Worm (Caenorhabditis elegans) whole organism, L4 larva: ENCODE data around the gene Y49E10.16.
A peak's percentile ranks its signal among the peaks of the same experiment; 100 is the strongest.

Source experiments
- F26F4.8 ChIP-seq: fragments of 200-800 bp; sonication (Bioruptor generic); conservative IDR thresholded peaks from 2 replicates; pipeline ENCODE4 v1.3.6; 2022; ENCODE audit warnings: missing genetic modification characterization, missing compliant biosample characterization
- F44E2.7 ChIP-seq: fragments of 200-800 bp; sonication (Bioruptor generic); IDR thresholded peaks from 2 replicates; pipeline ENCODE4 v2.1.2; 2022; ENCODE audit warnings: missing genetic modification characterization, missing compliant biosample characterization
- F49E8.2 ChIP-seq: sonication (generic microtip); optimal IDR thresholded peaks from 2 replicates; lab custom pipeline; 2016; ENCODE audit warnings: missing compliant biosample characterization, mild to moderate bottlenecking, missing genetic modification characterization, borderline replicate concordance
- T26A8.4 ChIP-seq: fragments of 200-800 bp; sonication (Bioruptor generic); IDR thresholded peaks from 2 replicates; pipeline ENCODE4 v1.3.6; 2022; ENCODE audit warnings: missing genetic modification characterization, missing compliant biosample characterization
- Y105C5A.15 ChIP-seq: fragments of 200-800 bp; sonication (Bioruptor generic); IDR thresholded peaks from 2 replicates; pipeline ENCODE4 v1.3.6; 2022; ENCODE audit warnings: missing genetic modification characterization, missing compliant biosample characterization
- Y5F2A.4 ChIP-seq: fragments of 200-800 bp; sonication (Bioruptor generic); optimal IDR thresholded peaks from 2 replicates; lab custom pipeline; 2018; ENCODE audit warnings: mild to moderate bottlenecking, missing genetic modification characterization, missing compliant biosample characterization
- ZK546.5 ChIP-seq, 2 experiments: sonication (generic microtip); optimal IDR thresholded peaks; 2 replicates each; lab custom pipeline; 2017; ENCODE audit warnings: missing biosample characterization in 2 of 2, missing genetic modification characterization in 2 of 2
- aha-1 ChIP-seq: fragments of 150-350 bp; peaks from one replicate; lab custom pipeline; 2014; ENCODE audit warnings: missing biosample characterization, missing genetic modification characterization
- arid-1 ChIP-seq: fragments of 200-800 bp; sonication (Bioruptor generic); conservative IDR thresholded peaks from 2 replicates; pipeline ENCODE4 v1.3.6; 2022; ENCODE audit warnings: missing genetic modification reagents, missing genetic modification characterization, missing compliant biosample characterization
- ceh-28 ChIP-seq: fragments of 150-350 bp; optimal IDR thresholded peaks from 2 replicates; lab custom pipeline; 2014; ENCODE audit warnings: missing biosample characterization, missing genetic modification reagents, missing genetic modification characterization
- daf-16 ChIP-seq, 3 experiments: sonication (generic microtip); optimal IDR thresholded peaks; 2 replicates each; lab custom pipeline; 2016 to 2017; ENCODE audit warnings: missing genetic modification characterization in 3 of 3, missing genetic modification reagents in 3 of 3, mild to moderate bottlenecking in 2 of 3, missing compliant biosample characterization in 2 of 3, missing biosample characterization in 1 of 3, moderate library complexity in 1 of 3
- dmd-9 ChIP-seq: fragments of 200-800 bp; sonication (Bioruptor generic); IDR thresholded peaks from 2 replicates; pipeline ENCODE4 v1.3.6; 2022; ENCODE audit warnings: missing genetic modification reagents, missing genetic modification characterization, missing compliant biosample characterization
- duxl-1 ChIP-seq: sonication (generic microtip); optimal IDR thresholded peaks from 2 replicates; lab custom pipeline; 2016; ENCODE audit warnings: mild to moderate bottlenecking, missing genetic modification characterization, moderate library complexity, missing compliant biosample characterization; ENCODE audit not compliant: poor library complexity
- egl-27 ChIP-seq: sonication (generic microtip); optimal IDR thresholded peaks from 3 replicates; lab custom pipeline; 2017; ENCODE audit warnings: missing biosample characterization, missing genetic modification reagents, missing genetic modification characterization
- fkh-10 ChIP-seq: fragments of 150-350 bp; optimal IDR thresholded peaks from 2 replicates; lab custom pipeline; 2014; ENCODE audit warnings: missing biosample characterization, missing genetic modification reagents, missing genetic modification characterization
- lim-7 ChIP-seq: fragments of 200-800 bp; sonication (Bioruptor generic); IDR thresholded peaks from 2 replicates; pipeline ENCODE4 v1.3.6; 2022; ENCODE audit warnings: missing genetic modification characterization, missing compliant biosample characterization
- lin-13 ChIP-seq: fragments of 150-350 bp; optimal IDR thresholded peaks from 2 replicates; lab custom pipeline; 2014; ENCODE audit warnings: missing biosample characterization, missing genetic modification reagents, missing genetic modification characterization
- lin-15B ChIP-seq: fragments of 150-350 bp; sonication (generic microtip); optimal IDR thresholded peaks from 3 replicates; lab custom pipeline; 2014; ENCODE audit warnings: missing biosample characterization, missing genetic modification characterization
- lir-3 ChIP-seq: sonication (generic microtip); optimal IDR thresholded peaks from 2 replicates; lab custom pipeline; 2016; ENCODE audit warnings: mild to moderate bottlenecking, missing genetic modification characterization, missing compliant biosample characterization
- madf-5 ChIP-seq, 2 experiments: fragments of 200-800 bp; sonication (Bioruptor generic); IDR thresholded peaks; 2 replicates each; pipeline ENCODE4 v1.3.6; 2022; ENCODE audit warnings: missing compliant biosample characterization in 2 of 2, missing genetic modification characterization in 2 of 2
- mep-1 ChIP-seq: fragments of 150-350 bp; sonication (generic microtip); optimal IDR thresholded peaks from 3 replicates; lab custom pipeline; 2014; ENCODE audit warnings: missing biosample characterization, missing genetic modification characterization
- mxl-2 ChIP-seq: fragments of 200-800 bp; sonication (Bioruptor generic); conservative IDR thresholded peaks from 2 replicates; pipeline ENCODE4 v1.3.6; 2022; ENCODE audit warnings: missing genetic modification reagents, missing genetic modification characterization, missing compliant biosample characterization
- nhr-10 ChIP-seq: fragments of 150-350 bp; optimal IDR thresholded peaks from 2 replicates; lab custom pipeline; 2014; ENCODE audit warnings: missing biosample characterization, missing genetic modification characterization
- nhr-102 ChIP-seq: sonication (generic microtip); optimal IDR thresholded peaks from 2 replicates; lab custom pipeline; 2016; ENCODE audit warnings: mild to moderate bottlenecking, missing genetic modification characterization, moderate library complexity, missing compliant biosample characterization
- nhr-42 ChIP-seq: fragments of 200-800 bp; sonication (Bioruptor generic); IDR thresholded peaks from 2 replicates; pipeline ENCODE4 v1.3.6; 2022; ENCODE audit warnings: missing genetic modification characterization, missing compliant biosample characterization
- pha-4 ChIP-seq, 2 experiments: fragments of 150-350 bp in 1 of 2; fragments of 200-800 bp in 1 of 2; sonication (Bioruptor generic) in 1 of 2; IDR thresholded peaks in 1 of 2; optimal IDR thresholded peaks in 1 of 2; 2 replicates each; pipeline versions ENCODE4 v1.3.6 to Lab custom; 2014 to 2022; ENCODE audit warnings: missing genetic modification characterization in 2 of 2, missing genetic modification reagents in 2 of 2, missing biosample characterization in 1 of 2, missing compliant biosample characterization in 1 of 2
- php-3 ChIP-seq: fragments of 200-800 bp; sonication (Bioruptor generic); IDR thresholded peaks from 2 replicates; pipeline ENCODE4 v1.3.6; 2022; ENCODE audit warnings: missing genetic modification reagents, missing genetic modification characterization, missing compliant biosample characterization
- sdz-12 ChIP-seq: fragments of 200-800 bp; sonication (Bioruptor generic); optimal IDR thresholded peaks from 2 replicates; lab custom pipeline; 2018; ENCODE audit warnings: mild to moderate bottlenecking, missing genetic modification characterization, missing compliant biosample characterization
- spr-3 ChIP-seq: fragments of 200-800 bp; sonication (Bioruptor generic); optimal IDR thresholded peaks from 2 replicates; lab custom pipeline; 2018; ENCODE audit warnings: mild to moderate bottlenecking, missing genetic modification characterization, missing compliant biosample characterization
- tag-97 ChIP-seq: fragments of 200-800 bp; sonication (Bioruptor generic); IDR thresholded peaks from 2 replicates; pipeline ENCODE4 v1.3.6; 2022; ENCODE audit warnings: missing genetic modification characterization, missing compliant biosample characterization
- unc-62 ChIP-seq, 3 experiments: fragments of 150-350 bp in 1 of 3; sonication (generic microtip); optimal IDR thresholded peaks in 2 of 3; peaks in 1 of 3; 1 replicate in 1 of 3; 2 replicates in 2 of 3; lab custom pipeline; 2014 to 2017; ENCODE audit warnings: missing biosample characterization in 3 of 3, missing genetic modification characterization in 3 of 3, missing genetic modification reagents in 3 of 3, missing genotype in 1 of 3
- vab-7 ChIP-seq: fragments of 200-800 bp; sonication (Bioruptor generic); IDR thresholded peaks from 2 replicates; pipeline ENCODE4 v1.3.6; 2022; ENCODE audit warnings: missing genetic modification reagents, missing genetic modification characterization, missing compliant biosample characterization
- zfp-3 ChIP-seq: fragments of 200-800 bp; sonication (Bioruptor generic); conservative IDR thresholded peaks from 2 replicates; pipeline ENCODE4 v1.3.6; 2022; ENCODE audit warnings: missing genetic modification reagents, missing genetic modification characterization, missing compliant biosample characterization
- zip-2 ChIP-seq: fragments of 150-350 bp; optimal IDR thresholded peaks from 2 replicates; lab custom pipeline; 2014; ENCODE audit warnings: missing biosample characterization, missing genetic modification characterization

Y49E10.16 gene

DNA sequence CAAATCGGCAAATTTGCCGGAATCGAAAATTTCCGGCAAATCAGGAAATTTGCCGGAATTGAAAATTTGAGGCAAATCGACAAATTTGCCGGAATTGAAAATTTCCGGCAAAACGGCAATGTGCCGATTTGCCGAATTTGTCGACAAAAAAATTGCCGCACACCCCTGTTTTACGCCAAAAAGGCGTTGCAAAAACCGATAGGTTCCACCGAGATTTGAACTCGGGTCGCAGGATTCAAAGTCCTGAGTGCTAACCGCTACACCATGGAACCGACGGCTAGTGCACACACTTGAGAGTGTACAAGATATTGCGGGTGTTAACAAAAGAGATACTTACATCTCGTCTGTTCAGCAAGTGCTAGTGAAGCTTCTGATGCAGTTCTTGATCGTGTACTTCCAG is 30.6 kb upstream of the Y49E10.16 start (continued):
- TF ChIP-seq unc-62 (GFP tag; optimal IDR thresholded peaks at IDR 0.05 in 1 of 2; lab: Kevin White, UChicago) (peak in 1 of 2 experiments; percentile 62), unc-62 (tag; optimal IDR thresholded peaks at IDR 0.05; lab: Kevin White, UChicago) (no peak), zfp-3 (no peak), nhr-10 (tag; lab: Kevin White, UChicago) (no peak), mep-1 (no peak), Y105C5A.15 (no peak), fkh-10 (no peak), F49E8.2 (tag; lab: Kevin White, UChicago) (no peak), spr-3 (GFP tag; lab: Kevin White, UChicago) (peak; percentile 15)

DNA sequence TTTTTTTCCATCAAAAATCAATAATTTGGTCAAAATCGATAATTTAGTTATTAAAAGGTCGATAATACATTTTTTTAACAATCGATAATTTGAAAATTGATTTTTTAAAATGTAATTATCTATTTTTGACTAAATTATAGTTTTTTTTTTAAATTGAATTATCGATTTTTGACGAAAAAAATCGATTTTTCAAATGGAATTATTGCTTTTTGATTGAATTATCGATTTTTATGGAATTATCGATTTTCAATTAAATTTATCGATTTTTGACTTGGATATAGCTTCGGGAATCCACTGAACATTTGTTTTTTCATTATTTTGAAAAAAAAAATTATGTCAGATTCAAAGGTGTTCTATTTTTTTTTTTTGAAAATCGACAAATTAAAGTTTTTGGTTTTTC is 20.0 kb upstream of the Y49E10.16 start:
- TF ChIP-seq nhr-42 (GFP tag; lab: Robert Waterston, UW) = no peak
- peak; percentile 88 for TF ChIP-seq ceh-28 (tag; lab: Kevin White, UChicago)
- TF ChIP-seq arid-1 (GFP tag; lab: Robert Waterston, UW) = no peak
- no peak for TF ChIP-seq spr-3 (GFP tag; lab: Kevin White, UChicago)

DNA sequence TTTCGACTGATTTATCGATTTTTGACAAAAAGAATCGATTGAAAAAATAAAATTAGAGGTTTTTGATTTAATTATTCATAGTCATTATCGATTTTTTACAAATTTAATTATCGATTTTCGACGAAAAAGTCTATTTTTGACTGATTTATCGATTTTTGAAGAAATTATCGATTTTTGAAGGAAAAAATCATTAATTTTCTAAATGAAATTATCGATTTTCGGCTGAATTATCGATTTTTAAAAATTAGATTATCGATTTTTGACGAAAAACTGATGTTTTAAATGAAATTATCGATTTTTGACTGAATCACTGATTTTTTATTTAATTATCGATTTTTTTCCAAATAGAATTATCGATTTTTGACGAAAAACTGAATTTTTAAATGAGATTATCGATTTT is 19.2 kb upstream of the Y49E10.16 start:
- TF ChIP-seq ceh-28 (tag; lab: Kevin White, UChicago) (peak; percentile 91), php-3 (GFP tag; lab: Robert Waterston, UW) (no peak), zip-2 (no peak)
- TF ChIP-seq, all 104 proteins: peak for 1

DNA sequence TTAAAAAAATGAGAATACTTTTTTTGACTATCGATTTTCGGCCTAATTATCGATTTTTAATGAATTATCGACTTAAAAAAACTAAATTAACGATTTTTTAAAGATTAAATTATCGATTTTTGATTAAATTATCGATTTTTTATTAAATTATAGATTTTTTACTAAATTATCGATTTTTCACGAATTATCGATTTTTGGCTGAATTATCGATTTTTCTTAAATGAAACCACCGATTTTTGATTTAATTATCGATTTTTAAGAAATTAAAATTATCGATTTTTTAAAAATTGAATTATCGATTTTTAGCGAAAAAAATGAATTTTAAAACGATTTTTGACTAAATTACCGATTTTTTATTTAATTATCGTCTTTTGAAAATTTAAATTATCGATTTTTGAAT is 18.6 kb upstream of the Y49E10.16 start:
- TF ChIP-seq dmd-9 (GFP tag; lab: Robert Waterston, UW) (no peak), aha-1 (peak; percentile 15), ceh-28 (tag; lab: Kevin White, UChicago) (peak; percentile 92)

DNA sequence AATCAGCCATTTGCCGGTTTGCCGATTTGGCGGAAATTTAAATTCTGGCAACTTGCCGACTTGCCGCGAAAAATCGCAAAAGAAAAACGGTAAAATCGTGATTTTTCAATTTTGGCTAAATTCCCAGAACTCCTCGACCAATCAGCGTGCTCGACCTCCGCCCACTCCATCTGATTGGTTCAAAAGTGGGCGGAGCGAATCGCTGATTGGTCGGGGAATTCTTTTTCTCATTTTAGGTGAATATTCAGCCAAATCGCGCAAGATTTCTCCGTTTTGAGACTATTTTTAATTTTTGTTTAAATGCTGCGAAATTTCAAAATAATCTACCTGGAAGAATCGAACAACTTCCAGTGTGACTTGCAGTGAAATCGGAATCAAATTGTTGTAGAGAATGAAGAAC is 15.8 kb upstream of the Y49E10.16 start:
- TF ChIP-seq nhr-102 (tag; lab: Kevin White, UChicago) (no peak), Y5F2A.4 (GFP tag; lab: Kevin White, UChicago) (no peak), madf-5 (GFP tag; IDR thresholded peaks at IDR 0.05; lab: Robert Waterston, UW) (no peak), vab-7 (GFP tag; lab: Robert Waterston, UW) (no peak), nhr-10 (tag; lab: Kevin White, UChicago) (no peak), tag-97 (GFP tag; lab: Robert Waterston, UW) (no peak)

DNA sequence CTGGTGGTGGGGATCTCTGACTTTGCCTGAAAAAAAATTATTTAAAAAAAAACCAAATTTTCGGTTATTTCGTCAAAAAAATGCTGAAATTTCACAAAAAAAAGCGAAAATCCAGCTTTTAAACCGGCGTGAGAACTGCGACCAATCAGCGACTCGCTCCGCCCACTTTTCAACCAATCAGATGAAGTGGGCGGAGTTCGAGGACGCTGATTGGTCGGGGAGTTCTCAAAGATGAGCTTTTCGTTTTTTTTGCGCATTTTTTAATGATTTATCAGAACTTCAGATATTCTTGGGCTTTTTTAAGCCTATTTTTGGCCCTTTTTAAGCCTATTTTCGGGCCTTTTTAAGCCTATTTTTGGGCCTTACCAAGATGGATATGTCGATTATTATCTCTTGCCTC is 10.1 kb upstream of the Y49E10.16 start:
- no peak for TF ChIP-seq F26F4.8 (GFP tag; lab: Robert Waterston, UW)
- TF ChIP-seq lir-3 (tag; lab: Kevin White, UChicago) = no peak

DNA sequence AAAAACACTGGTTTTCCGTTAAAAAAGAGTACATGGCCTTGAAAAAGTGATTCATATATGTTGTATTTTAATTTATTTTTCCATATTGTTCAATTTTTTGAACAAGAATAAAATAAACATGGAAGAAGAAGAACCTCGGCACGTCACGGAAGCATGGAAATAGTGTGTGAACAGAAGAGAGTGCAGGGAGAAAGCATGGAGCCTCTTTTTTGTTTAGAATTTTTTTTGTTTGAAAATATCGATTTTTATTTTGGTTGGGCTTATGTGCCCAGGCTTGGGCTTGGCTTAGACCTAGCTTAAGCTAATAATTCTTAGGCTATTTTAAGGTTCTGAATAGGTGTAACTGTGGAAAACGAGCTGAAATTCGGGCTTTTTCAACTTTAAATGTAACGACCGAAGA is 8.6 kb upstream of the Y49E10.16 start, which contains the start of gene tat-1:
TSS of gene tat-1 (minus strand) at position 11 of the 400 bp plus-strand sequence.
- no peak for TF ChIP-seq mxl-2 (GFP tag; lab: Robert Waterston, UW)
- no peak for TF ChIP-seq sdz-12
- no peak for TF ChIP-seq duxl-1
- TF ChIP-seq dmd-9 (GFP tag; lab: Robert Waterston, UW) = no peak
- TF ChIP-seq ZK546.5 (tag; optimal IDR thresholded peaks at IDR 0.05; lab: Kevin White, UChicago) = no peak
- TF ChIP-seq egl-27 (tag; lab: Kevin White, UChicago) = no peak
- TF ChIP-seq unc-62 (GFP tag; optimal IDR thresholded peaks at IDR 0.05 in 1 of 2; lab: Kevin White, UChicago) = no peak
- TF ChIP-seq unc-62 (tag; optimal IDR thresholded peaks at IDR 0.05; lab: Kevin White, UChicago) = no peak
- TF ChIP-seq pha-4 (GFP tag; IDR thresholded peaks at IDR 0.05; lab: Robert Waterston, UW) = no peak
- peak; percentile 42 for TF ChIP-seq pha-4 (tag; optimal IDR thresholded peaks at IDR 0.05; lab: Kevin White, UChicago)
- no peak for TF ChIP-seq vab-7 (GFP tag; lab: Robert Waterston, UW)
- TF ChIP-seq lin-15B (tag; lab: Kevin White, UChicago) = no peak
- TF ChIP-seq lim-7 (GFP tag; lab: Robert Waterston, UW) = no peak
- TF ChIP-seq lin-13 (GFP tag; lab: Kevin White, UChicago) = no peak
- TF ChIP-seq F44E2.7 (GFP tag; lab: Robert Waterston, UW) = no peak
- TF ChIP-seq nhr-42 (GFP tag; lab: Robert Waterston, UW) = no peak
- TF ChIP-seq daf-16 (GFP tag; optimal IDR thresholded peaks at IDR 0.05; lab: Kevin White, UChicago) = no peak
- peak; percentile 33 for TF ChIP-seq daf-16 (tag; optimal IDR thresholded peaks at IDR 0.05; lab: Kevin White, UChicago)
- no peak for TF ChIP-seq T26A8.4 (GFP tag; lab: Robert Waterston, UW)
